Worm (Caenorhabditis elegans) whole organism, L4/young adult: Measurements from ENCODE around the gene F38B7.2.

ENCODE experiments used
- W03F9.2 ChIP-seq: fragments of 150-350 bp; optimal IDR thresholded peaks from 2 replicates; lab custom pipeline; 2014; ENCODE audit warnings: missing biosample characterization, missing genetic modification characterization
- dao-5 ChIP-seq: sonication (generic microtip); optimal IDR thresholded peaks from 2 replicates; lab custom pipeline; 2016; ENCODE audit warnings: missing genotype, missing genetic modification characterization, moderate library complexity, missing compliant biosample characterization
- him-1 ChIP-seq: sonication (generic microtip); optimal IDR thresholded peaks from 2 replicates; lab custom pipeline; 2016; ENCODE audit warnings: missing genotype, missing genetic modification reagents, missing genetic modification characterization, missing compliant biosample characterization

F38B7.2 gene

DNA sequence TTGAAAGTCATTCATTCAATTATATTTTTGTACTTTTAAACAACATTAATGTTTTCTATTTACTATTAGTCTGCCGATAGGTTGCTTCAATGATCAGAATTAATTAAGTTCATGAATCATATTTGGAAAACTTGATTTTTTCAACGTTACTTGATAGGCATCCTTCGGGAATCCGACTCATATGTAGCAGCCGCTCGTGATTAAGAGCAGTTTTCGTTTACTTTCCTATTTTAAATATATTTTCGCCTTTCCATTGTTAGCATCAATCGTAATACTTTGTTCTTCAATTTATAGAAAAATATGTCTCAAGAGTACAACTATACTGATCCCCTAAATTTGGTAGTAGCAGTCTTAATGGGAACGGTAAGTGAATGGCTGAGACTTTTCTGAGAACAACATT, 37.1 kb downstream of the F38B7.2 start, which contains the start of gene srx-90:
srx-90 (plus strand) TSS at position 301 of the 400 bp plus-strand sequence.
- TF ChIP-seq dao-5 (tag; lab: Kevin White, UChicago) (no peak), him-1 (tag; lab: Kevin White, UChicago) (no peak), W03F9.2 (tag; lab: Kevin White, UChicago) (no peak)

DNA sequence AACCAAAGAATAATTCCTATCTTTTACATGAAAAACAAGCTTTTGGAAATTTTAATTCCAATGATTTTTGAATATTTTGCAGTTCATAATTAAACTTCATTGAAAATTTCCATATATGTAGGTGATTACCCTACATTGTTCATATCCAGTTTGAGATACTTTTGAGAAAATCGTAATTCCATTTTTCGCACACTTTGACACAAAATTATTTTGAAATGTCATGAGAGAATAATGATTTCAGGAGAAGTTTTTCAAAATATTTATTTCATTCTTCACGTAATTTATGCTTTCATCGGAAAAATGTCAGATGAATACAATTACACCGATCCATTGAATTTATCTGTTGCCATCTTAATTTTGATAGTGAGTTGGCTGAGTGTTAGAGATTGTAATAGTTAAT, 39.4 kb downstream of the F38B7.2 start, which contains the start of gene srx-88:
srx-88 (plus strand) TSS at position 301 of the 400 bp plus-strand sequence.
- TF ChIP-seq him-1 (tag; lab: Kevin White, UChicago), result no peak
- TF ChIP-seq dao-5 (tag; lab: Kevin White, UChicago), result no peak
- TF ChIP-seq W03F9.2 (tag; lab: Kevin White, UChicago), result no peak

- no peak for TF ChIP-seq W03F9.2 (tag; lab: Kevin White, UChicago)
- no peak for TF ChIP-seq dao-5 (tag; lab: Kevin White, UChicago)
- TF ChIP-seq him-1 (tag; lab: Kevin White, UChicago), result no peak
Measured at ce11 chrV:11585122-11585521, 41.4 kb downstream of the F38B7.2 start.

- TF ChIP-seq dao-5 (tag; lab: Kevin White, UChicago) (no peak), W03F9.2 (tag; lab: Kevin White, UChicago) (no peak), him-1 (tag; lab: Kevin White, UChicago) (no peak)
Measured at ce11 chrV:11589433-11589832, 45.7 kb downstream of the F38B7.2 start, which contains the start of gene srx-82. Gene srx-82 (plus strand): TSS chrV:11589733.

DNA sequence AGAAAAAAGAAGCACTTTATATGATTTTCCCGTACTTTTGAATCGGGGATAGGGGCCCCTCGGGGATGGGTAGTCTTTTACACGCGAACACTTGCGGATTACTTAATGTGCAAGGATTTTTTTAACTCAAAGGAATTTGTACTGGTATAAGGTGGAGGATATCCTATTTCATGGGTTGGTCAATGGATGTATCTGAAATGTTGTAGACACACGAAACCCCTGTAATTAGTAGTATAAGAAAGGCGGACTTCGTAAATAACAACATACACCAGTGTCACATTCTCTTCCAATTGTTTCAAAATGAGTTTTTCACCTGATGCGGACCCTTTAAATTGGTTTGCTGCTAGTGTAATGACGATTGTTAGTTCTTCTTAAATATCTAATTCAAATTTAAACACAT, 49.7 kb downstream of the F38B7.2 start, which contains the start of gene srx-80:
srx-80 (plus strand) TSS at position 301 of the 400 bp plus-strand sequence.
- TF ChIP-seq him-1 (tag; lab: Kevin White, UChicago), result no peak
- no peak for TF ChIP-seq dao-5 (tag; lab: Kevin White, UChicago)
- no peak for TF ChIP-seq W03F9.2 (tag; lab: Kevin White, UChicago)

ce11 chrV:11593888-11594287, 50.1 kb downstream of the F38B7.2 start:
- TF ChIP-seq him-1 (tag; lab: Kevin White, UChicago) (no peak), dao-5 (tag; lab: Kevin White, UChicago) (no peak), W03F9.2 (tag; lab: Kevin White, UChicago) (no peak)
